Fruit fly (Drosophila melanogaster): Measurements from ENCODE around the gene CG45066.

DNA sequence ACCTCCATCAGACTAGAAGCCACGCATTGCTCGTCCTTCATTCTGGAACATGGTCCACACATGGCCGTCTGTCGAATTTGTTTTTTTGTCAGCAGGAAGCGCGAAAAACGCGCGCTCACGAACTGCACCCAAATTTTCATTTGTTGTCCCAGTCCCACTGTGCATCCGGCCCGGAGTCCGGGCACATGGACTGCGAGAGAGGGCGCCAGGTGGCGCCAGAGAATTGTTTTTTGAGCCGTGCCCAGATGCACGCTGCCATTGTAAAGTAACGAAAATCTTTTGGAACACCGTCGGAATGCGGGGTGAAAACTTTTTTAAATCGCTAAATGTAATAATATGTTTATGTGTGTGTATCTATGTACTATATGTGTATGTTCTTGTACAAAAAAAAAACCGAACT lies 46.6 kb upstream of the CG45066 start:
- TF ChIP-seq h (optimal IDR thresholded peaks at IDR 0.05) (no peak), psq (optimal IDR thresholded peaks at IDR 0.05) (no peak), Sin3A (optimal IDR thresholded peaks at IDR 0.05) (no peak), ttk (optimal IDR thresholded peaks at IDR 0.05) (no peak), insv (optimal IDR thresholded peaks at IDR 0.05) (no peak), Myc (optimal IDR thresholded peaks at IDR 0.05) (no peak)

Data from Kc167 (cell line).